Fruit fly (Drosophila melanogaster) ovary, adult (tissue): ENCODE measurements around the gene CG12991.

Source experiments
- CG17801 ChIP-seq: fragments of 200-800 bp; optimal IDR thresholded peaks from 2 replicates; lab custom pipeline; 2019; ENCODE audit warnings: missing biosample characterization, mild to moderate bottlenecking, missing genetic modification characterization, moderate library complexity; ENCODE audit not compliant: partially characterized antibody

Gene CG12991

DNA sequence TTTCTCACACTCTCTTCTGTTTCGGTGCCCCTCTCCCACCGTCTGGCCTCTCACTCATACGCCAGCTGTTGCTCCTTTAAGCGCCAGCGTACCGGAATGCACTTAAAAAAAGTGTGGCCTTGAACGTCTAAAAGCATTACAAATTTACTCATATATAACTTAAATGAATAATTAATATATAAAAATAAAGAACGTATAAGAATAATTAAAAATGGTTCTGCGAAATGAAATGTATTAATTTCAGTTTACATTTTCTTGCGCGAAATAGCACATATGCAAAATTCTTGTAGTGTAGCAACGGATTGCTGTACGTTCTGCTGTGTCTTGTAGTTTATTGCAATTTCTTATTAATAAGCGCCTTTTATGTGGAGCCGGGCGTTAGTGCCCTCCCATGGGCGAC is 17.1 kb upstream of the CG12991 start:
- no peak for TF ChIP-seq CG17801 (GFP tag; lab: Kevin White, UChicago)

- no peak for TF ChIP-seq CG17801 (GFP tag; lab: Kevin White, UChicago)
These were observed 13.5 kb upstream of the CG12991 start for dm6 chrX:17566128-17566527.

- TF ChIP-seq CG17801 (GFP tag; lab: Kevin White, UChicago), result no peak
These were observed 10.5 kb upstream of the CG12991 start, which contains the start of gene ppk23 for dm6 chrX:17569128-17569527. TSS of gene ppk23 (minus strand) at chrX:17569228.

DNA sequence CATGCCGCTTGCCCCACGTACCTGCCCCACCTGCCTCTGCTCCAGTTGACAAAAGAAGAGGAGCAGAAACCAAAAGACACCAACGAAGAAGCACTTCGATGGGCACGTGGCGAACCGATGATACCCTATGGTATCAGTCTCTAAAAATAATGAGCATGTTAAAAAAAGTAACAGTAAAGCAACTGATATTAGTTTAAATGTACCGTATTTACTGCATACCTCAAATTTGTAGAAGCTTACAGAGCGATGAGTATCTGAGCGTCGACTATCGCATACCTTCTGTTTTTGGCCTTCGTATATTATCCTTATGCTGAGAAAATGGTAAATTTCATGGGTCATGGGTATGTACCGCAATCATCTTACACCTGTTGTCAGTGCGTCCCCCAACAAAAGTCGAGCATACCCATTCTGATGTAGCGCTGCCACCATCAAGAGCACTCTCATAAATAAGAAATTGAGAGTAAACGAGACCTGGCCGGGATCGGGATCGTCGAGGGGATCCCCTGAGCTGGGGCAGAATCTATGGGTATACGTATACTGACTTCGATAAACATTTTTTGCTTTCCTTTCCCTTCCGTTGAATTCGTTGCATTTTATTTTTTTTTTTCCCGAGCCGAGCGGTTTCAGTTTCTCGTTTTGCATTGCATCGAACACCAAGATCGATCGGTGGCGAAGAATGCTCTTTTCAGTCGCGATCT is 8.6 kb upstream of the CG12991 start:
- no peak for TF ChIP-seq CG17801 (GFP tag; lab: Kevin White, UChicago)

DNA sequence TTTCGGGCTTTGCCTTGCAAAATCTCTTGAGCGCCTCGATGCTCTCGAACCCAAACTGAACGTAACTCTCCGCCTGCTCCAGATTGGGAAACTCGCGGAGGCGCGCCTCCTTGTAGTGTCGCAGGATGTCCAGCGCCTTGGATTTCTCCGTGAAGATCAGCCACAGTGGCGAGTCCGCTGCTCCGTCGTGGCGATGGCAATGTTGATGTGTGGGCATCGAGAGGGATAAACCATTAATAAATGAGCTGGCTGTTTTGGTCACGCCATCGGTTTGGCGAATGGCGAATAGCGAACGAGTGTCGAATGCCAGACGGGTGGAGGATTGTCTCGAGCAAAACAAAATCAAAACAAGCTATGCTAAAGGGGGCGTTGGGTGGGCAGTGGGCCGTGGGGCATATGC is 3.8 kb upstream of the CG12991 start:
- TF ChIP-seq CG17801 (GFP tag; lab: Kevin White, UChicago), result no peak

dm6 chrX:17576606-17577005 is 3.1 kb upstream of the CG12991 start:
- TF ChIP-seq CG17801 (GFP tag; lab: Kevin White, UChicago), result no peak

- TF ChIP-seq CG17801 (GFP tag; lab: Kevin White, UChicago), result no peak
These were observed 2.3 kb upstream of the CG12991 start for dm6 chrX:17577356-17577755.

dm6 chrX:17578124-17578523 is 1.5 kb upstream of the CG12991 start:
- no peak for TF ChIP-seq CG17801 (GFP tag; lab: Kevin White, UChicago)

DNA sequence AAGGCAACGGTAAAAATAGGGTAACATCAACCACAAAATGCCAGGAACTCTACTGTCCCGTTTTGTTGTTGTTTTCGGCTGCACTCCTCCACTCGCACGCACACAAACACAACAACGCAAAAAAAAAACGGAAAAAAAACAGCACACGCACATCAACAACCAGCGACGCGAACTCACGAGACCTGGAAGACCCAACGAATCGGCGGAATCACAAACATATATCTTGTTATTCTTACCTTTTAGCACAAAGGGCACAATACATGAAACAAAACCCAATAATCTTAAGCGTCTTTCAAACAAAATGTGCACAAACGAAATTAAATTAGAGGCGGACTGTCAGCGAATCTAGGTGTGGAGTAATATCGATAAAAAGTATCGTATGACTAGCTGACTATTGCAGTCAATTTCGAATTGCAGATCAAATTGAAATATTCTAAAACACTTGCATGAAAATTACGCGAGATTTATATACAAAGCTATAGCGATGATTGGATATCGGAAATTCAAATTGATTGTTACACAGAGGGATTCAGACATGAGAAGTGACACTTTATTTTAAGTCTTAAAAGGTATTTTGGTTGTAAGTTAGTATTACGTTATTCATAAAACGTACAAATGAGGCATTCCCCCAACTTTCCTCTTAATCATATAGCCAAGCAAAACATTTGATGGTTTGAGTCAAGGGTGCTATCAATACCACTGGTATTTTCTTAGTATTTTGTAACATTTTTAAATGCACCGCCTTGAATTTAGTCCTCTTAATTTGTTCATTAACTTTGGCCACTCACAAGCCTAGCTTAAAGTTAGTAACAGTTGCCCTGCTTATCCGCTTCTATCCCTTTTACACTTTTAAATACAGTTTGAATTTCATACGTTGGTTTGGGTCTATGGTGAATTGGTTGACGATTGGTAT is 536 bp upstream of the CG12991 start, which contains the start of gene Ankle2:
Gene Ankle2 (minus strand): TSS at position 361 of the 913 bp plus-strand sequence.
- TF ChIP-seq CG17801 (GFP tag; lab: Kevin White, UChicago), result peak; percentile 24

dm6 chrX:17580954-17581353 is 1.3 kb downstream of the CG12991 start:
- no peak for TF ChIP-seq CG17801 (GFP tag; lab: Kevin White, UChicago)

DNA sequence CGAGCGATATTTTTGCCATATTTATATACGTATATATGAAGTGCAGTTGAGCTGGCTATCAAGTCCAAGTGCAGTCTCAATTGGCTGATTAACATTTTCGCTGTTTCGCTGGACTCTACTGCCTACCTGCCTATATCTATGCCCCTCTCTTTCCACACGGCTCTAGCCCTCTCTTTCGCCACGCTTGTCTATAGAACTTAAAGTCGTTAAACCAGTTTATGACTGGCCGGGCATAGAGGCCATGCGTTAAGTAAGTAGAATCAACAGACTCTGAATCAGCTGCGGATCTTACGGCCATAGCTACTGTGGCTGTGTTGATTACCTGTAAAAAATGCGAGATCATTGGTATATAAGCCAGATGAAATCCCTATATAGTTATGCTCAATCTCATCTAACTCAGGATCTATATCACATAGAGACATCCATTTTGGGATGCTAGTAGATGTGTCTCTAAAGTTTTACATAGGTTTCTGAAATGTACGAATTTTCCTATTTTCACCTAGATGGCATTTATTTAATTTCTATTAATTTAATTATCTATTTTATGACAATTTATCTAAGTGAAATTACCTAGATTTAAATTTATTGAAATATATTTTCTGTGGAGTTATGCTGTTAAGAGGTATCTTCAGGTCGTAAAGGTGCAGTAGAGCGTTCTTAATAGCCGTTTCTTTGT is 2.1 kb downstream of the CG12991 start:
- TF ChIP-seq CG17801 (GFP tag; lab: Kevin White, UChicago), result no peak

DNA sequence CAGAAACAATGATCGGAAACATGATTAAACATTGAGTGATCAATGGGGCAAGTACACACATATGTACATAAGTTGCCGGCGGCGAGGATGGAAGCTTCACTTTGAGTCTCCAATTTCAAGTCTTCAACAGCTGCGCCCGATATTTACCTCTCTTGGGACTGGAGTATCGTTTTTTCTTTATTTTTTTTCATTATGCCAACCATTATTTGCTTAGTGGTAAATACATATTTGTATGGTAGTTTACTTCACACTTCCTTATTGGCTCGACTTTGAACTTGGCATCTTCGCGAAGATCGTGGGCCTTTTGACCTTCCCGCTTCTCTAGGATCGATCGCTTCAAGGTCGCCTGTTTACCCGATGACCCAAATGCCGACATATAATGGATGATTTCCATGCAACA is 3.0 kb downstream of the CG12991 start:
- TF ChIP-seq CG17801 (GFP tag; lab: Kevin White, UChicago), result no peak

- no peak for TF ChIP-seq CG17801 (GFP tag; lab: Kevin White, UChicago)
These were observed 4.0 kb downstream of the CG12991 start for dm6 chrX:17583706-17584105.

DNA sequence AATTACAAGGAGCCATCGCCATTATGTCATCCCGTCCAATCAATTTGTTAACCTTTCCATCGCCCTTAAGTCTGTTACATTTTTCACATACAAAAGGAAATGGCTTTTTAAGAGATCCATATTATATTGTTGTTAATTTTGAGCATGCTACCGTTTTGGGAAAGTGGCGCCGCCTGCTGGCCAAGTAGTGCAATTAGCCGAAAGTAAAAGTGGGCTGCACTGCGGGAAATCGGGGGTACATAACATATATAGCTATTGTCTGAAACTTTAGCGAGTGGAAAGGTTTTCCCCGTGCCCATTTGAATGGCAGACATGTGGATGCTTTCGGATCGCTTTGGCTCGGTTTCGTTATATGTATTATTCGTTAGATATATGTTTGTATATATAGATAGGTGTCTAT is 6.2 kb downstream of the CG12991 start:
- no peak for TF ChIP-seq CG17801 (GFP tag; lab: Kevin White, UChicago)

DNA sequence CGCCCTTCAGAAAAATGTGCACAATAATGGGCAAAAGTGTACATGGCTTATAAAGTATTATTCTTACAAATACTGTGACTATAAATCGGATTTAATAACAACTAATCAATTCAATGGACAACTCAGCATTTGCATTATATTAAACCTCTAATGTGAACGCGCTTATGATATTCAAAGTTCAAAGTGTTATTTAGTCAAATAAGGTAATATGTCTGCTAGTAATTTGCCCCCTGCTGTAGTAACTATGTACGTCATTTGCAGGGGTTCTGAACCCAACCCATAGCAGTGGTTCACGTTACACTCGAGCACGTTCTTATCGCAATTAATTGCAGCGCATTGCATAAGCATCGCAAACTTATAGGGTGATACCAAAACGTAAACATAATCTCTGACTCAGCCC is 8.5 kb downstream of the CG12991 start:
- TF ChIP-seq CG17801 (GFP tag; lab: Kevin White, UChicago), result peak; percentile 90
